Fruit fly (Drosophila melanogaster) whole organism, embryonic: Measurements from ENCODE around the gene Kr-h2.

Experiments
- CG10147 ChIP-seq: fragments of 200-800 bp; sonication (Bioruptor generic); optimal IDR thresholded peaks from 2 replicates; lab custom pipeline; 2019; ENCODE audit warnings: missing biosample characterization, mild to moderate bottlenecking, missing genetic modification characterization, moderate library complexity
- CG10959 ChIP-seq: fragments of 200-800 bp; sonication (Bioruptor generic); IDR thresholded peaks from 2 replicates; pipeline ENCODE4 v1.3.6; 2022; ENCODE audit warnings: missing biosample characterization, missing genetic modification characterization
- CG6791 ChIP-seq: fragments of 200-800 bp; sonication (Bioruptor generic); IDR thresholded peaks from 3 replicates; pipeline ENCODE4 v1.3.6; 2022; ENCODE audit warnings: missing biosample characterization, missing genetic modification characterization; ENCODE audit not compliant: partially characterized antibody
- Hr39 ChIP-seq: fragments of >200 bp; optimal IDR thresholded peaks from 2 replicates; lab custom pipeline; 2017
- MTF-1 ChIP-seq: fragments of 200-800 bp; sonication (Bioruptor generic); optimal IDR thresholded peaks from 2 replicates; lab custom pipeline; 2018; ENCODE audit warnings: missing biosample characterization, mild to moderate bottlenecking, missing genetic modification characterization, borderline replicate concordance
- Myb ChIP-seq: fragments of 200-800 bp; sonication (Bioruptor generic); optimal IDR thresholded peaks from 2 replicates; lab custom pipeline; 2016; ENCODE audit warnings: missing biosample characterization, missing genetic modification characterization
- NC2α ChIP-seq: fragments of 200-800 bp; sonication (Bioruptor generic); optimal IDR thresholded peaks from 2 replicates; lab custom pipeline; 2016; ENCODE audit warnings: missing biosample characterization, missing genetic modification characterization
- Pdp1 ChIP-seq, 2 experiments: fragments of 200-800 bp; sonication (Bioruptor generic); optimal IDR thresholded peaks; 3 replicates each; lab custom pipeline; 2016; ENCODE audit warnings: missing biosample characterization in 2 of 2, missing genetic modification characterization in 2 of 2, mild to moderate bottlenecking in 1 of 2, moderate library complexity in 1 of 2
- Tbp ChIP-seq: fragments of >200 bp; optimal IDR thresholded peaks from 2 replicates; lab custom pipeline; 2018; ENCODE audit warnings: missing biosample characterization, missing genetic modification characterization
- croc ChIP-seq: fragments of 200-800 bp; sonication (Bioruptor generic); conservative IDR thresholded peaks from 3 replicates; pipeline ENCODE4 v1.3.6; 2022; ENCODE audit warnings: missing biosample characterization, missing genetic modification characterization
- lov ChIP-seq, 2 experiments: fragments of 200-800 bp in 1 of 2; fragments of >200 bp in 1 of 2; sonication (Bioruptor generic) in 1 of 2; IDR thresholded peaks in 1 of 2; optimal IDR thresholded peaks in 1 of 2; 2 replicates in 1 of 2; 3 replicates in 1 of 2; pipeline versions ENCODE4 v1.3.6 to Lab custom; 2017 to 2022; ENCODE audit warnings: missing biosample characterization in 1 of 2, missing genetic modification characterization in 1 of 2
- shn ChIP-seq: fragments of 200-800 bp; sonication (Bioruptor generic); optimal IDR thresholded peaks from 3 replicates; lab custom pipeline; 2016; ENCODE audit warnings: missing biosample characterization, missing genetic modification characterization
- unpg ChIP-seq: fragments of 200-800 bp; sonication (Bioruptor generic); optimal IDR thresholded peaks from 3 replicates; lab custom pipeline; 2018; ENCODE audit warnings: missing biosample characterization, mild to moderate bottlenecking, missing genetic modification characterization, moderate library complexity

DNA sequence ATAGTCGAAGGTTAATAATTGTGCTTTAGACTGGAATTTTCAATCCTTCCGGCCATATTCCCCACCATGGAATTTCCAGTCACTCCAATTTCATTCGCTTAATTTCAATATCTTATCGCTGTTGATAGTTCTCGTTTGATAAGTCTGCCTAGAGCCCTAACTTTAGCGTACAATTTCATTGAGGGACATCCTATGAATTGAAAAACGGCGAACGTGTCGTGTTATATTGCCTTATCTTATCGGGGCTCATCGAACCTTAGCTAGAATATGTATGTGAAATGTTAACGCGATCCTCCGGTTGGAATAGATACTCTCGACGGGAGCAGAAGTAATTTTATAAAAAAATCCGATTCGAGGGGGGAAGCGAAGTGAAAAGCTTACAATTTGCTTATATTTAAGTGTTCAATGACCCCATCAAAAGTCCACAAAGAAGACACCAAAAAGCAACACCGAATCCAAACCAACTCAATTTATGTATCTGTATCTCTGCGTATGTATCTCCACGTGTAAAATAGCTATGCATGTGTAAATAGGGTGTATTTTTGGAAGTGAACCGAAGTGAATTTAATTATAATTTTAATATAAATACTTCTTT, 18.9 kb downstream of the Kr-h2 start:
- TF ChIP-seq MTF-1 (GFP tag; lab: Kevin White, UChicago): no peak
- no peak for TF ChIP-seq CG6791
- no peak for TF ChIP-seq lov (optimal IDR thresholded peaks at IDR 0.05; lab: Kevin White, UChicago)
- TF ChIP-seq lov (GFP tag; IDR thresholded peaks at IDR 0.05; lab: Robert Waterston, UW): no peak
- TF ChIP-seq CG10959 (GFP tag; lab: Robert Waterston, UW): no peak
- no peak for TF ChIP-seq NC2α (GFP tag; lab: Kevin White, UChicago)
- TF ChIP-seq Pdp1 (GFP tag; optimal IDR thresholded peaks at IDR 0.05; lab: Kevin White, UChicago): no peak
- no peak for TF ChIP-seq Myb (GFP tag; lab: Kevin White, UChicago)
- TF ChIP-seq shn (GFP tag; lab: Kevin White, UChicago): no peak
- no peak for TF ChIP-seq croc (GFP tag; lab: Robert Waterston, UW)
- no peak for TF ChIP-seq unpg (GFP tag; lab: Kevin White, UChicago)
- no peak for TF ChIP-seq CG10147 (GFP tag; lab: Kevin White, UChicago)
- no peak for TF ChIP-seq Hr39 (lab: Kevin White, UChicago)
- TF ChIP-seq Tbp: no peak
